Worm (Caenorhabditis elegans): ENCODE results near the gene K02F6.4.

K02F6.4 gene

DNA sequence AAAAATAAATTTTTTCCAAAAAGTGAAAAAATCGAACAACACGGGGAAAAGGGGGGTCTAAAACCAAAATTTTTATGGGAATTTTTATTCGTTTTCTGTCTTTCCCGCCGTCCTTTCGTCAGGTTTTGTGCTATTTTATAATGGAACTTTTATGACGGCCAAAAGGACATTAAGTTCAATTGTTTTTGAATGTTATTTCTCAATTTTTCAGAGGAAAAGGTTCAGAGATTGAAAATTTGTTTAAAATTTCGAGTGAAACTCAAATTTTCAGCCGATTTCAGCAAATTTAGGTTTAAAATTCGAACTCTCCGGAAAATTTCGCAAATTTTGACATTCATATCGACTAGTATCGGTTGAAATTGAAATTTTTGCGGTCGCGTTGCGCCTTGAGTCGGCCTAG lies 25.7 kb downstream of the K02F6.4 start, which contains the start of gene nep-18:
Gene nep-18, minus strand, starts transcription at position 101 of the 400 bp plus-strand sequence.
- no peak for TF ChIP-seq blmp-1 (tag; optimal IDR thresholded peaks at IDR 0.05; ENCODE audit: insufficient read depth)
- no peak for TF ChIP-seq nhr-25 (tag; optimal IDR thresholded peaks at IDR 0.05)
- no peak for TF ChIP-seq nhr-11 (tag; optimal IDR thresholded peaks at IDR 0.05)
- TF ChIP-seq nhr-23 (tag; optimal IDR thresholded peaks at IDR 0.05), result no peak
- TF ChIP-seq ztf-4 (tag; optimal IDR thresholded peaks at IDR 0.05), result no peak
- no peak for TF ChIP-seq lsy-2 (tag; optimal IDR thresholded peaks at IDR 0.05)
- TF ChIP-seq nhr-6 (tag; optimal IDR thresholded peaks at IDR 0.05), result no peak
- no peak for TF ChIP-seq nhr-237 (tag; optimal IDR thresholded peaks at IDR 0.05)
- no peak for TF ChIP-seq snpc-4 (tag; optimal IDR thresholded peaks at IDR 0.05)
- TF ChIP-seq ceh-82 (tag; optimal IDR thresholded peaks at IDR 0.05), result no peak
- TF ChIP-seq gmeb-1 (tag; optimal IDR thresholded peaks at IDR 0.05), result no peak

- TF ChIP-seq nhr-6 (tag; optimal IDR thresholded peaks at IDR 0.05) (peak; percentile 33), nhr-21 (tag; optimal IDR thresholded peaks at IDR 0.05) (peak; percentile 38), elt-3 (tag; optimal IDR thresholded peaks at IDR 0.05) (no peak), mdl-1 (tag; optimal IDR thresholded peaks at IDR 0.05) (peak in 1 of 2 experiments; percentile 28), fos-1 (tag; optimal IDR thresholded peaks at IDR 0.05) (peak; percentile 60), nhr-11 (tag; optimal IDR thresholded peaks at IDR 0.05) (no peak), ZK546.5 (tag; optimal IDR thresholded peaks at IDR 0.05) (peak; percentile 30), aly-2 (tag; optimal IDR thresholded peaks at IDR 0.05) (no peak), ama-1 (optimal IDR thresholded peaks at IDR 0.05) (no peak), nhr-23 (tag; optimal IDR thresholded peaks at IDR 0.05) (no peak), lin-11 (tag; optimal IDR thresholded peaks at IDR 0.05) (no peak), lsy-2 (tag; optimal IDR thresholded peaks at IDR 0.05) (peak; percentile 84 to 93), nhr-129 (tag; optimal IDR thresholded peaks at IDR 0.05) (no peak), mbf-1 (tag; optimal IDR thresholded peaks at IDR 0.05) (no peak), nhr-25 (tag; optimal IDR thresholded peaks at IDR 0.05) (peak; percentile 81), nhr-10 (tag; optimal IDR thresholded peaks at IDR 0.05) (peak; percentile 67), Y55F3AM.14 (GFP tag; optimal IDR thresholded peaks at IDR 0.05) (no peak), ztf-11 (tag; optimal IDR thresholded peaks at IDR 0.05) (no peak), peb-1 (tag; optimal IDR thresholded peaks at IDR 0.05) (no peak), nhr-237 (tag; optimal IDR thresholded peaks at IDR 0.05) (peak; percentile 9), C34F6.9 (tag; optimal IDR thresholded peaks at IDR 0.05) (peak; percentile 90), unc-39 (tag; optimal IDR thresholded peaks at IDR 0.05) (no peak), zag-1 (tag; optimal IDR thresholded peaks at IDR 0.05) (peak; percentile 13), lin-13 (GFP tag; optimal IDR thresholded peaks at IDR 0.05) (peak; percentile 88), blmp-1 (tag; optimal IDR thresholded peaks at IDR 0.05; ENCODE audit: insufficient read depth) (peak; percentile 8), F13H6.1 (tag; optimal IDR thresholded peaks at IDR 0.05) (no peak), unc-62 (GFP tag; optimal IDR thresholded peaks at IDR 0.05) (no peak), alr-1 (tag; optimal IDR thresholded peaks at IDR 0.05) (no peak), crh-2 (tag; optimal IDR thresholded peaks at IDR 0.05) (peak; percentile 82), ceh-16 (tag; optimal IDR thresholded peaks at IDR 0.05) (peak; percentile 4), sem-4 (tag; optimal IDR thresholded peaks at IDR 0.05) (peak; percentile 85), gmeb-1 (tag; optimal IDR thresholded peaks at IDR 0.05) (peak; percentile 88), sma-3 (GFP tag; optimal IDR thresholded peaks at IDR 0.05) (no peak), nhr-12 (tag; optimal IDR thresholded peaks at IDR 0.05) (peak; percentile 41), lin-39 (tag; optimal IDR thresholded peaks at IDR 0.05) (no peak), egl-27 (tag; optimal IDR thresholded peaks at IDR 0.05) (peak; percentile 32), ceh-82 (tag; optimal IDR thresholded peaks at IDR 0.05) (no peak), ztf-1 (GFP tag; conservative IDR thresholded peaks at IDR 0.05) (no peak), sma-9 (GFP tag; optimal IDR thresholded peaks at IDR 0.05) (no peak), sma-9 (tag; optimal IDR thresholded peaks at IDR 0.05) (no peak), mab-5 (tag; optimal IDR thresholded peaks at IDR 0.05) (peak; percentile 65), R02D3.7 (tag; optimal IDR thresholded peaks at IDR 0.05) (peak; percentile 6), skn-1 (tag; optimal IDR thresholded peaks at IDR 0.05) (no peak), dmd-4 (tag; optimal IDR thresholded peaks at IDR 0.05) (no peak), ztf-4 (tag; optimal IDR thresholded peaks at IDR 0.05) (peak; percentile 17), nhr-77 (tag; optimal IDR thresholded peaks at IDR 0.05) (peak; percentile 13), elt-1 (tag; optimal IDR thresholded peaks at IDR 0.05) (no peak), unc-55 (GFP tag; optimal IDR thresholded peaks at IDR 0.05) (peak; percentile 94), snpc-4 (tag; optimal IDR thresholded peaks at IDR 0.05) (peak; percentile 65)
These were observed 26.6 kb downstream of the K02F6.4 start, which contains the start of gene usp-39 for ce11 chrII:2564899-2565298. TSS of gene usp-39 (plus strand) at chrII:2565275.
